Fruit fly (Drosophila melanogaster) whole organism, embryonic: ENCODE data around the gene CG11178.
A peak's percentile ranks its signal among the peaks of the same experiment; 100 is the strongest.

ENCODE experiments used
- Antp ChIP-seq: fragments of 200-800 bp; sonication (Bioruptor generic); optimal IDR thresholded peaks from 3 replicates; lab custom pipeline; 2016; ENCODE audit warnings: missing biosample characterization, missing genetic modification characterization
- Atf6 ChIP-seq: fragments of 200-800 bp; sonication (Bioruptor generic); IDR thresholded peaks from 2 replicates; pipeline ENCODE4 v1.3.6; 2022; ENCODE audit warnings: missing biosample characterization, missing genetic modification characterization
- CG10147 ChIP-seq: fragments of 200-800 bp; sonication (Bioruptor generic); optimal IDR thresholded peaks from 2 replicates; lab custom pipeline; 2019; ENCODE audit warnings: missing biosample characterization, mild to moderate bottlenecking, missing genetic modification characterization, moderate library complexity
- CG11456 ChIP-seq: fragments of 200-800 bp; sonication (Bioruptor generic); IDR thresholded peaks from 3 replicates; pipeline ENCODE4 v1.3.6; 2022; ENCODE audit warnings: missing biosample characterization, missing genetic modification characterization
- CG1233 ChIP-seq: fragments of 200-800 bp; sonication (Bioruptor generic); optimal IDR thresholded peaks from 4 replicates; lab custom pipeline; 2018; ENCODE audit warnings: missing biosample characterization, mild to moderate bottlenecking, missing genetic modification characterization
- CG15696 ChIP-seq: fragments of 200-800 bp; sonication (Bioruptor generic); optimal IDR thresholded peaks from 2 replicates; lab custom pipeline; 2019; ENCODE audit warnings: missing biosample characterization, mild to moderate bottlenecking, missing genetic modification characterization, moderate library complexity
- CG1603 ChIP-seq: fragments of 200-800 bp; sonication (Bioruptor generic); optimal IDR thresholded peaks from 2 replicates; lab custom pipeline; 2019; ENCODE audit warnings: missing biosample characterization, mild to moderate bottlenecking, missing genetic modification characterization, moderate library complexity
- CG18476 ChIP-seq: fragments of 200-800 bp; sonication (Bioruptor generic); optimal IDR thresholded peaks from 2 replicates; lab custom pipeline; 2016; ENCODE audit warnings: missing biosample characterization, mild to moderate bottlenecking, missing genetic modification characterization
- CG2199 ChIP-seq: fragments of 200-800 bp; sonication (Bioruptor generic); IDR thresholded peaks from 3 replicates; pipeline ENCODE4 v1.3.6; 2022; ENCODE audit warnings: missing biosample characterization, missing genetic modification characterization
- CG2875 ChIP-seq: fragments of 200-800 bp; sonication (Bioruptor generic); optimal IDR thresholded peaks from 2 replicates; lab custom pipeline; 2017; ENCODE audit warnings: missing biosample characterization, mild to moderate bottlenecking, missing genetic modification characterization, missing genetic modification reagents
- CG2889 ChIP-seq: fragments of 200-800 bp; sonication (Bioruptor generic); IDR thresholded peaks from 3 replicates; pipeline ENCODE4 v1.3.6; 2022; ENCODE audit warnings: missing biosample characterization, missing genetic modification characterization
- CG4282 ChIP-seq: fragments of 200-800 bp; sonication (Bioruptor generic); optimal IDR thresholded peaks from 2 replicates; lab custom pipeline; 2016; ENCODE audit warnings: missing biosample characterization, missing genetic modification characterization
- CG7357 ChIP-seq: fragments of 200-800 bp; sonication (Bioruptor generic); IDR thresholded peaks from 3 replicates; pipeline ENCODE4 v1.3.6; 2022; ENCODE audit warnings: missing biosample characterization, missing genetic modification characterization
- CG8765 ChIP-seq: fragments of 200-800 bp; sonication (Bioruptor generic); IDR thresholded peaks from 2 replicates; pipeline ENCODE4 v1.3.6; 2022; ENCODE audit warnings: missing biosample characterization, missing genetic modification characterization
- CG8924 ChIP-seq: fragments of 200-800 bp; optimal IDR thresholded peaks from 3 replicates; lab custom pipeline; 2019; ENCODE audit warnings: missing biosample characterization, mild to moderate bottlenecking, missing genetic modification characterization, moderate library complexity
- CG9797 ChIP-seq: fragments of 200-800 bp; sonication (Bioruptor generic); optimal IDR thresholded peaks from 3 replicates; lab custom pipeline; 2018; ENCODE audit warnings: missing biosample characterization, mild to moderate bottlenecking, missing genetic modification characterization
- CTCF ChIP-seq: fragments of 200-800 bp; sonication (Bioruptor generic); optimal IDR thresholded peaks from 2 replicates; lab custom pipeline; 2017; ENCODE audit warnings: missing biosample characterization, mild to moderate bottlenecking, missing genetic modification characterization, moderate library complexity
- Dip2 ChIP-seq: fragments of 200-800 bp; sonication (Bioruptor generic); IDR thresholded peaks from 2 replicates; pipeline ENCODE4 v1.3.6; 2022; ENCODE audit warnings: missing biosample characterization, missing genetic modification characterization
- Dll ChIP-seq: fragments of 200-800 bp; sonication (Bioruptor generic); IDR thresholded peaks from 4 replicates; pipeline ENCODE4 v1.3.6; 2022; ENCODE audit warnings: missing biosample characterization, missing genetic modification characterization; ENCODE audit not compliant: partially characterized antibody
- Hr3 ChIP-seq: fragments of 200-800 bp; sonication (Bioruptor generic); optimal IDR thresholded peaks from 3 replicates; lab custom pipeline; 2016; ENCODE audit warnings: missing biosample characterization, missing genetic modification characterization
- Mad ChIP-seq: fragments of 200-800 bp; sonication (Bioruptor generic); optimal IDR thresholded peaks from 2 replicates; lab custom pipeline; 2016; ENCODE audit warnings: missing biosample characterization, missing genetic modification characterization
- NK7.1 ChIP-seq: fragments of 200-800 bp; sonication (Bioruptor generic); optimal IDR thresholded peaks from 3 replicates; lab custom pipeline; 2016; ENCODE audit warnings: missing biosample characterization, missing genetic modification characterization
- Nf-YC ChIP-seq: fragments of 200-800 bp; optimal IDR thresholded peaks from 3 replicates; lab custom pipeline; 2019; ENCODE audit warnings: missing biosample characterization, mild to moderate bottlenecking, missing genetic modification characterization, moderate library complexity
- Pdp1 ChIP-seq, 2 experiments: fragments of 200-800 bp; sonication (Bioruptor generic); optimal IDR thresholded peaks; 3 replicates each; lab custom pipeline; 2016; ENCODE audit warnings: missing biosample characterization in 2 of 2, missing genetic modification characterization in 2 of 2, mild to moderate bottlenecking in 1 of 2, moderate library complexity in 1 of 2
- Poxn ChIP-seq: fragments of 200-800 bp; sonication (Bioruptor generic); IDR thresholded peaks from 2 replicates; pipeline ENCODE4 v1.3.6; 2022; ENCODE audit warnings: missing biosample characterization, missing genetic modification characterization
- Sox100B ChIP-seq: fragments of 200-800 bp; sonication (Bioruptor generic); optimal IDR thresholded peaks from 3 replicates; lab custom pipeline; 2018; ENCODE audit warnings: missing biosample characterization, mild to moderate bottlenecking, missing genetic modification characterization
- Xrp1 ChIP-seq: fragments of 200-800 bp; sonication (Bioruptor generic); IDR thresholded peaks from 2 replicates; pipeline ENCODE4 v1.3.6; 2022; ENCODE audit warnings: missing biosample characterization, missing genetic modification characterization
- btn ChIP-seq: fragments of 200-800 bp; sonication (Bioruptor generic); optimal IDR thresholded peaks from 2 replicates; lab custom pipeline; 2016; ENCODE audit warnings: missing biosample characterization, missing genetic modification characterization
- dan ChIP-seq: fragments of 200-800 bp; sonication (Bioruptor generic); IDR thresholded peaks from 2 replicates; pipeline ENCODE4 v1.3.6; 2022; ENCODE audit warnings: missing biosample characterization, missing genetic modification characterization
- disco-r ChIP-seq: fragments of 200-800 bp; sonication (Bioruptor generic); optimal IDR thresholded peaks from 2 replicates; lab custom pipeline; 2016; ENCODE audit warnings: missing biosample characterization, missing genetic modification characterization
- dpn ChIP-seq, 2 experiments: fragments of 200-800 bp; sonication (Bioruptor generic); optimal IDR thresholded peaks; 3 replicates each; lab custom pipeline; 2016; ENCODE audit warnings: missing biosample characterization in 2 of 2, missing genetic modification characterization in 2 of 2
- eve ChIP-seq, 2 experiments: fragments of >200 bp; optimal IDR thresholded peaks; 2 replicates each; lab custom pipeline; 2017; ENCODE audit warnings: missing biosample characterization in 2 of 2, missing genetic modification characterization in 2 of 2
- exex ChIP-seq: fragments of 200-800 bp; sonication (Bioruptor generic); optimal IDR thresholded peaks from 4 replicates; lab custom pipeline; 2018; ENCODE audit warnings: missing biosample characterization, mild to moderate bottlenecking, missing genetic modification characterization, moderate library complexity
- fd64A ChIP-seq: fragments of 200-800 bp; sonication (Bioruptor generic); optimal IDR thresholded peaks from 3 replicates; lab custom pipeline; 2018; ENCODE audit warnings: missing biosample characterization, mild to moderate bottlenecking, missing genetic modification characterization
- kah ChIP-seq: fragments of 200-800 bp; sonication (Bioruptor generic); optimal IDR thresholded peaks from 2 replicates; lab custom pipeline; 2018; ENCODE audit warnings: missing biosample characterization, mild to moderate bottlenecking, missing genetic modification characterization
- mld ChIP-seq: fragments of 200-800 bp; sonication (Bioruptor generic); IDR thresholded peaks from 3 replicates; pipeline ENCODE4 v1.3.6; 2022; ENCODE audit warnings: missing biosample characterization, missing genetic modification characterization; ENCODE audit not compliant: partially characterized antibody
- nmo ChIP-seq: fragments of 200-800 bp; sonication (Bioruptor generic); optimal IDR thresholded peaks from 2 replicates; lab custom pipeline; 2018; ENCODE audit warnings: missing biosample characterization, mild to moderate bottlenecking, missing genetic modification characterization, moderate library complexity
- odd ChIP-seq: fragments of 200-800 bp; sonication (Bioruptor generic); optimal IDR thresholded peaks from 2 replicates; lab custom pipeline; 2017; ENCODE audit warnings: missing biosample characterization, mild to moderate bottlenecking, missing genetic modification characterization
- pho ChIP-seq: fragments of 200-800 bp; sonication (Bioruptor generic); optimal IDR thresholded peaks from 2 replicates; lab custom pipeline; 2016; ENCODE audit warnings: missing biosample characterization, missing genetic modification characterization
- rib ChIP-seq: fragments of 200-800 bp; sonication (Bioruptor generic); IDR thresholded peaks from 2 replicates; pipeline ENCODE4 v1.3.6; 2022; ENCODE audit warnings: missing biosample characterization, missing genetic modification characterization
- ro ChIP-seq: fragments of 200-800 bp; sonication (Bioruptor generic); IDR thresholded peaks from 2 replicates; pipeline ENCODE4 v1.3.6; 2022; ENCODE audit warnings: missing biosample characterization, missing genetic modification characterization
- sisA ChIP-seq: fragments of 200-800 bp; sonication (Bioruptor generic); IDR thresholded peaks from 2 replicates; pipeline ENCODE4 v1.3.6; 2022; ENCODE audit warnings: missing biosample characterization, missing genetic modification characterization
- slbo ChIP-seq: fragments of 200-800 bp; sonication (Bioruptor generic); IDR thresholded peaks from 2 replicates; pipeline ENCODE4 v1.3.6; 2022; ENCODE audit warnings: missing biosample characterization, missing genetic modification characterization
- tin ChIP-seq: fragments of 200-800 bp; sonication (Bioruptor generic); optimal IDR thresholded peaks from 3 replicates; lab custom pipeline; 2016; ENCODE audit warnings: missing biosample characterization, missing genetic modification characterization
- toy ChIP-seq: fragments of 200-800 bp; sonication (Bioruptor generic); IDR thresholded peaks from 2 replicates; pipeline ENCODE4 v1.3.6; 2022; ENCODE audit warnings: missing biosample characterization, missing genetic modification characterization
- ttk ChIP-seq: fragments of 200-800 bp; sonication (Bioruptor generic); IDR thresholded peaks from 2 replicates; pipeline ENCODE4 v2.1.2; 2022; ENCODE audit warnings: missing biosample characterization, missing genetic modification characterization
- tup ChIP-seq: fragments of 200-800 bp; sonication (Bioruptor generic); optimal IDR thresholded peaks from 2 replicates; lab custom pipeline; 2016; ENCODE audit warnings: missing biosample characterization, mild to moderate bottlenecking, missing genetic modification characterization, moderate library complexity
- unc-4 ChIP-seq: fragments of 200-800 bp; sonication (Bioruptor generic); IDR thresholded peaks from 2 replicates; pipeline ENCODE4 v1.3.6; 2022; ENCODE audit warnings: missing biosample characterization, missing genetic modification characterization; ENCODE audit not compliant: partially characterized antibody
- unpg ChIP-seq: fragments of 200-800 bp; sonication (Bioruptor generic); optimal IDR thresholded peaks from 3 replicates; lab custom pipeline; 2018; ENCODE audit warnings: missing biosample characterization, mild to moderate bottlenecking, missing genetic modification characterization, moderate library complexity
- vnd ChIP-seq: fragments of 200-800 bp; sonication (Bioruptor generic); IDR thresholded peaks from 3 replicates; pipeline ENCODE4 v1.3.6; 2022; ENCODE audit warnings: missing biosample characterization, missing genetic modification characterization; ENCODE audit not compliant: partially characterized antibody
- wek ChIP-seq: fragments of 200-800 bp; sonication (Bioruptor generic); optimal IDR thresholded peaks from 3 replicates; lab custom pipeline; 2018; ENCODE audit warnings: missing biosample characterization, mild to moderate bottlenecking, missing genetic modification characterization, moderate library complexity
- z ChIP-seq: fragments of 200-800 bp; sonication (Bioruptor generic); IDR thresholded peaks from 3 replicates; pipeline ENCODE4 v1.3.6; 2022; ENCODE audit warnings: missing biosample characterization, missing genetic modification characterization

The CG11178 gene

dm6 chrX:13626579-13626894 lies 21.1 kb downstream of the CG11178 start (continued):
- TF ChIP-seq CG11456 (GFP tag; lab: Robert Waterston, UW) (peak; percentile 81), fd64A (no peak), CTCF (no peak), rib (peak; percentile 86), CG1603 (tag; lab: Kevin White, UChicago) (peak; percentile 37), Dll (no peak), z (GFP tag; lab: Robert Waterston, UW) (no peak), odd (GFP tag; lab: Kevin White, UChicago) (peak; percentile 67), wek (GFP tag; lab: Kevin White, UChicago) (no peak), pho (GFP tag; lab: Kevin White, UChicago) (peak; percentile 77), vnd (GFP tag; lab: Robert Waterston, UW) (no peak), Xrp1 (peak; percentile 79), CG4282 (GFP tag; lab: Kevin White, UChicago) (peak; percentile 22), Pdp1 (GFP tag; optimal IDR thresholded peaks at IDR 0.05; lab: Kevin White, UChicago) (peak; percentile 75 to 77), CG18476 (GFP tag; lab: Kevin White, UChicago) (no peak), tin (peak; percentile 73), Hr3 (GFP tag; lab: Kevin White, UChicago) (peak; percentile 67), CG8924 (tag; lab: Kevin White, UChicago) (peak; percentile 54), CG2889 (peak; percentile 46; the same call in 1 of the 3 replicates), CG2875 (peak; percentile 47), Nf-YC (tag; lab: Kevin White, UChicago) (peak; percentile 56), tup (GFP tag; lab: Kevin White, UChicago) (no peak), CG7357 (peak; percentile 68; the same call in 2 of the 3 replicates), CG10147 (peak; percentile 70), CG1233 (GFP tag; lab: Kevin White, UChicago) (peak; percentile 74), dan (GFP tag; lab: Robert Waterston, UW) (no peak), slbo (GFP tag; lab: Robert Waterston, UW) (peak; percentile 89), toy (GFP tag; lab: Robert Waterston, UW) (no peak), unc-4 (GFP tag; lab: Robert Waterston, UW) (no peak), Sox100B (GFP tag; lab: Kevin White, UChicago) (peak; percentile 63), CG2199 (GFP tag; lab: Robert Waterston, UW) (peak; percentile 60; the same call in 1 of the 3 replicates), btn (GFP tag; lab: Kevin White, UChicago) (no peak), ro (GFP tag; lab: Robert Waterston, UW) (no peak), mld (GFP tag; lab: Robert Waterston, UW) (no peak), nmo (GFP tag; lab: Kevin White, UChicago) (peak; percentile 75), CG9797 (no peak), Poxn (GFP tag; lab: Robert Waterston, UW) (0 out of 2 replicates have a peak, but pooled peaks have one; percentile 53), kah (no peak), Dip2 (GFP tag; lab: Robert Waterston, UW) (no peak), exex (peak; percentile 46), NK7.1 (GFP tag; lab: Kevin White, UChicago) (peak; percentile 66), Atf6 (GFP tag; lab: Robert Waterston, UW) (peak; percentile 87), sisA (GFP tag; lab: Robert Waterston, UW) (peak; percentile 81), dpn (GFP tag; optimal IDR thresholded peaks at IDR 0.05; lab: Kevin White, UChicago) (peak; percentile 82 to 85), eve (GFP tag; optimal IDR thresholded peaks at IDR 0.05; lab: Kevin White, UChicago) (no peak), CG15696 (tag; lab: Kevin White, UChicago) (peak; percentile 29), Antp (GFP tag; lab: Kevin White, UChicago) (peak; percentile 85), CG8765 (GFP tag; lab: Robert Waterston, UW) (no peak), Mad (GFP tag; lab: Kevin White, UChicago) (peak; percentile 36), unpg (GFP tag; lab: Kevin White, UChicago) (peak; percentile 81), ttk (GFP tag; lab: Robert Waterston, UW) (peak; percentile 45; the same call in 1 of the 2 replicates), disco-r (peak; percentile 35)
